Fruit fly (Drosophila melanogaster): ENCODE measurements around the gene CG13308.

Gene CG13308

DNA sequence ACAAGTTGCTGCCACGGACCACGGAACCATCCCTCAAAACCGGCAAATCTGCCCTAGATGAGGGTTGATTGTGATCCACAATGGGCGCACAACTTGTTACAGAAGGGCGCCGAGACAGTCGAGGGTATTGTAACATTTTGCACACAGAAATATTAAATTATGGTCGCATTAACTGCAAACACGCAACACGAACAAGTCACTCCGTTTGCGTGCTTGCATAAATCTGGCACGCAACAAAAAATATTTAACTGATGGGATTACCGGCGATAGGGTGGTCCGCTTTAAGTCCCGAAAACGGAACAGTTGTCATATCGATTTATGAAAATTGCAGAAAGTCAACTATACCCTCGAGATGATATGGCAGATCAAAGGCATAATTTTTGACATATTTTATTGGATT lies 43.6 kb downstream of the CG13308 start:
- no peak for TF ChIP-seq Jra (GFP tag; optimal IDR thresholded peaks at IDR 0.05)
- no peak for TF ChIP-seq CG9705 (GFP tag; optimal IDR thresholded peaks at IDR 0.05)
- TF ChIP-seq dsf (GFP tag; optimal IDR thresholded peaks at IDR 0.05; ENCODE audit: borderline replicate concordance) = no peak
- TF ChIP-seq Dfd (GFP tag; optimal IDR thresholded peaks at IDR 0.05) = no peak
- TF ChIP-seq tai (GFP tag; optimal IDR thresholded peaks at IDR 0.05) = no peak
- TF ChIP-seq lola (GFP tag; optimal IDR thresholded peaks at IDR 0.05) = no peak
- TF ChIP-seq Hnf4 (GFP tag; optimal IDR thresholded peaks at IDR 0.05) = no peak
- no peak for TF ChIP-seq foxo (GFP tag; optimal IDR thresholded peaks at IDR 0.05)
- no peak for TF ChIP-seq Hr83 (GFP tag; optimal IDR thresholded peaks at IDR 0.05; ENCODE audit: poor library complexity, severe bottlenecking)
- TF ChIP-seq h (GFP tag; optimal IDR thresholded peaks at IDR 0.05) = no peak
- TF ChIP-seq psq (GFP tag; optimal IDR thresholded peaks at IDR 0.05) = no peak
- TF ChIP-seq HLH106 (tag; optimal IDR thresholded peaks at IDR 0.05) = no peak

DNA sequence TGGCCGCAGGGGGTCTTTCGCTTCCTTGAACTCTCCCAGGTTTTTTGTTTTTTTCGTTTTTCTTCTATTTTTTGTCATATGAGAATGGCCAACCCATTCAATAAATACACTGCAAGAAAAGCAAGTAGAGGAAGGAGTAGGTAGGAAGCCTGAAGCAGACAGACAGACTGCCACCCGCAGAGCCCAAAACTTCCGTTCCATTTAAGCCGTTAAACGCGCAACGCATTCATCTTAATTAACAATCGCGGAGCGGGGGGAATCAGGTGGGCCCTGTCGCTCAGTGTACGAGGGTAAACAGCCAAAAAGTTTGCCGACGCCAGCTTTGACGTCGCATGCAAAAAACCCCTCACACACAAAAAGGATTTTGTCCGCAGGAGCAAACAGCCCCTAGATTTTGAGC lies 44.6 kb downstream of the CG13308 start:
- peak in 1 of 2 experiments; percentile 23 for TF ChIP-seq foxo (GFP tag; optimal IDR thresholded peaks at IDR 0.05)
- peak; percentile 40 for TF ChIP-seq fru (GFP tag; optimal IDR thresholded peaks at IDR 0.05)
- TF ChIP-seq Dfd (GFP tag; optimal IDR thresholded peaks at IDR 0.05) = no peak
- TF ChIP-seq pan (optimal IDR thresholded peaks at IDR 0.05) = no peak

DNA sequence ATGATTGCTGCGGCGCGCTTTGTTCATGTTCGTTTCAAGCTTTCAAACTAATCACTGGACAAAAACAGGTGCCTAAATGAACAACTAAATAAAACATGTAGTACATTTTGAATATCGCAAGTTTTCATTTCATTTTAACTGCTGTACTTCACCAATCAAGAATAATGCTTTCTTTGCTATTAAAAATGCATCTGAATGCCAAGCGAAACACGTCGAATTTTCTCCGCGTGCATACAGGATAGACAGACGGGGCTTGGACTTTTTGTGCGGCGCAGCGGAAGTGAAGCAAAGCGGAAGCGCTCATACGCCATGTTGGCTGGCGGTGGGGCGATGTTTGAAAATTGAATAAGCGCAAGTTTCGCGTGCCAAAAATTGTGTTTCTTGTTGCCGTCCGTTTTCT lies 45.0 kb downstream of the CG13308 start:
- no peak for TF ChIP-seq Mio (GFP tag; optimal IDR thresholded peaks at IDR 0.05)
- no peak for TF ChIP-seq dsf (GFP tag; optimal IDR thresholded peaks at IDR 0.05; ENCODE audit: borderline replicate concordance)
- TF ChIP-seq fru (GFP tag; optimal IDR thresholded peaks at IDR 0.05) = no peak
- TF ChIP-seq GATAd (GFP tag; optimal IDR thresholded peaks at IDR 0.05) = no peak
- no peak for TF ChIP-seq usp (GFP tag; optimal IDR thresholded peaks at IDR 0.05)
- no peak for TF ChIP-seq dmrt93B (GFP tag; optimal IDR thresholded peaks at IDR 0.05)
- TF ChIP-seq Jra (GFP tag; optimal IDR thresholded peaks at IDR 0.05) = no peak
- no peak for TF ChIP-seq CG32264 (GFP tag; optimal IDR thresholded peaks at IDR 0.05)
- no peak for TF ChIP-seq Rel (GFP tag; optimal IDR thresholded peaks at IDR 0.05)
- no peak for TF ChIP-seq Rel (tag; optimal IDR thresholded peaks at IDR 0.05)
- TF ChIP-seq Myc (optimal IDR thresholded peaks at IDR 0.05) = no peak
- TF ChIP-seq pan (optimal IDR thresholded peaks at IDR 0.05) = no peak
- no peak for TF ChIP-seq tai (GFP tag; optimal IDR thresholded peaks at IDR 0.05)
- TF ChIP-seq psq (GFP tag; optimal IDR thresholded peaks at IDR 0.05) = no peak
- no peak for TF ChIP-seq Dfd (GFP tag; optimal IDR thresholded peaks at IDR 0.05)
- TF ChIP-seq Hnf4 (GFP tag; optimal IDR thresholded peaks at IDR 0.05) = no peak
- no peak for TF ChIP-seq Abd-B (GFP tag; optimal IDR thresholded peaks at IDR 0.05)
- no peak for TF ChIP-seq HLH106 (tag; optimal IDR thresholded peaks at IDR 0.05)
- TF ChIP-seq rgr (GFP tag; optimal IDR thresholded peaks at IDR 0.05) = no peak

DNA sequence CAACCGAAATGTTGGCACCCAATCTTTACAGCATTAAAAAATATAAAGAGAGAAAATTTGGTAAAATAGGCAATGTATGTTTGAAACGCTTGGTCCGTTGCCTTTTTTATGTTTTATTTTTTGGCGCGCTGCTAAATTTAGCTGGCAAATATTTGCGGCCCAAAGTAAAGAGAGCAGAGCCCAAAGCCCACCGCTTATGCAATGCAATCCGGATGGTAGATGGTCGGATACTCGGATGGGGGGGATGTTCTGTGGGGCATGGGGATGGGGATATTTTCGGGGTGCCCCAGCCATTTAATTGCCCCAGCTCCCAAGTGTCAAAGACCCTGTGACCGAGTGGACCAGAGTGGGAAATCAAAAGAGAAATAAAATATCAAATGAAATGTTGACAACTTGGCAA lies 46.9 kb downstream of the CG13308 start:
- TF ChIP-seq dl (GFP tag; optimal IDR thresholded peaks at IDR 0.05; ENCODE audit: insufficient read depth in 1 of 2, partially characterized antibody in 2 of 2) (no peak), br (GFP tag; optimal IDR thresholded peaks at IDR 0.05) (no peak), h (GFP tag; optimal IDR thresholded peaks at IDR 0.05) (no peak), rgr (GFP tag; optimal IDR thresholded peaks at IDR 0.05) (no peak), Hr83 (GFP tag; optimal IDR thresholded peaks at IDR 0.05; ENCODE audit: poor library complexity, severe bottlenecking) (peak; percentile 14)

DNA sequence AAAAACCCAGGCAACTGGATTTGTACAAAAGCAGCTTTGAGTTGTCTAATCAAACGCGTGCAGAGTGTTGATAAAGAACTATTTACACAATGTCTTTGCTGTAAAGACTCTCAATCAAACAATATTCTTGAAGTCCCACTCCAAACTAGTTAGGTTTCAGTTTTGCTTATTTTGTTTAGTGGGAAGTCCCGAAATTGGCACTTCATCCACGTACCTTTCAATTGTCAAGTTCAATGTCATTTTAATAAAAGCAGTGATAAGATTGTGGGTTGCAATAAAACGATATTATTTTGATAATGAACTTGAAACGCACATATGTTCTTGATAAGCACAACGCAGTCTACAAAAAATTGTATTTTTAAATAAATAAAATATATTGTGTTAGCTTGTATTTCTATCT lies 48.5 kb downstream of the CG13308 start:
- no peak for TF ChIP-seq sage (GFP tag; optimal IDR thresholded peaks at IDR 0.05)
- TF ChIP-seq Hnf4 (GFP tag; optimal IDR thresholded peaks at IDR 0.05) = no peak
- TF ChIP-seq GATAd (GFP tag; optimal IDR thresholded peaks at IDR 0.05) = no peak
- no peak for TF ChIP-seq dmrt93B (GFP tag; optimal IDR thresholded peaks at IDR 0.05)
- TF ChIP-seq jim (GFP tag; optimal IDR thresholded peaks at IDR 0.05) = no peak
- no peak for TF ChIP-seq Rel (GFP tag; optimal IDR thresholded peaks at IDR 0.05)
- TF ChIP-seq Rel (tag; optimal IDR thresholded peaks at IDR 0.05) = peak; percentile 98
- TF ChIP-seq lola (GFP tag; optimal IDR thresholded peaks at IDR 0.05) = no peak

DNA sequence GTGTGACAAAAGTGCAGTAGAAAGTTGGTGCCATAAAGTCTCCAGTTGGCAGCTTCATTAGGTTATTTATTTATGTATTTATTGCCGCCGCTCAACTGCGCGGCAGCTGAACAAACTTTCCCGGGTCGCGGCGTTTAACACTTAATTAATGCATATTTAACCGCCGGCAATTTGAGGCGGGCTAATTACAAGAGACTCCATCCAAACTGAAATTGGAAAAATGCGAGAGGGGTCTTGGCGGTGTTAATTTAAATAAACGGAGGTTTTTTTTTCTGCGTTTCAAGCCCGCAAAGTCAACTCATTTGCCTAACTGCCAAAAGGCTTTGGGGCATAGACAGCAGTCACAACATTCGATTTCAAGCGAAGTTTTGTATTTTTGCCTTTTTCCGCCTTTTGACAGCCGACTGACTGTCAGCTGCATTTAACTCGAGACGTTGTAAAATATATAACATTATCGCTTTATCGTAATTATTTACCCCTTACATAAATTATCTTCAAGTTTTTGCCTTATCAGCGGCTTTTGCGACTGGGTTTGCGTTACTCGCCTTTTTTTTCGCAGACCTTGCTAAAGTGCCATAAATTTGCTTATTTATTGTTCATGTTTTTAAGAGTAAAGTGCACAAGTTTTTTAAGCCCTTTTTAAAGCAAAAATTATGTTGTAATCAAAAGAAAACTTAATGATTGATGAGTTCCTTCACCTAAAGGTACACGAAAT lies 49.5 kb downstream of the CG13308 start:
- TF ChIP-seq psq (GFP tag; optimal IDR thresholded peaks at IDR 0.05) (no peak), GATAd (GFP tag; optimal IDR thresholded peaks at IDR 0.05) (no peak), br (GFP tag; optimal IDR thresholded peaks at IDR 0.05) (no peak), Dfd (GFP tag; optimal IDR thresholded peaks at IDR 0.05) (no peak), Rel (GFP tag; optimal IDR thresholded peaks at IDR 0.05) (no peak), Rel (tag; optimal IDR thresholded peaks at IDR 0.05) (no peak), dsf (GFP tag; optimal IDR thresholded peaks at IDR 0.05; ENCODE audit: borderline replicate concordance) (no peak), rgr (GFP tag; optimal IDR thresholded peaks at IDR 0.05) (no peak), fru (GFP tag; optimal IDR thresholded peaks at IDR 0.05) (no peak)

Measured in whole organism, wandering third instar larva.